Fruit fly (Drosophila melanogaster) whole organism, embryonic: Measurements from ENCODE around the gene lin-28.
A peak's percentile ranks its signal among the peaks of the same experiment; 100 is the strongest.

Experiments used
- Abd-B ChIP-seq: fragments of 200-800 bp; sonication (Bioruptor generic); optimal IDR thresholded peaks from 2 replicates; lab custom pipeline; 2018; ENCODE audit warnings: missing biosample characterization, mild to moderate bottlenecking, missing genetic modification characterization, moderate library complexity
- Awh ChIP-seq: fragments of 200-800 bp; sonication (Bioruptor generic); IDR thresholded peaks from 2 replicates; pipeline ENCODE4, ENCODE4 v1.3.6; 2022; ENCODE audit warnings: missing biosample characterization, missing genetic modification characterization
- Bdp1 ChIP-seq: fragments of 200-800 bp; sonication (Bioruptor generic); optimal IDR thresholded peaks from 3 replicates; lab custom pipeline; 2016; ENCODE audit warnings: missing biosample characterization, missing genetic modification characterization
- CG11247 ChIP-seq: fragments of 200-800 bp; sonication (Bioruptor generic); IDR thresholded peaks from 2 replicates; pipeline ENCODE4 v1.3.6; 2022; ENCODE audit warnings: missing biosample characterization, missing genetic modification characterization
- CG11398 ChIP-seq: fragments of 200-800 bp; sonication (Bioruptor generic); optimal IDR thresholded peaks from 2 replicates; lab custom pipeline; 2016; ENCODE audit warnings: missing biosample characterization, missing genetic modification characterization
- CG12104 ChIP-seq: fragments of 200-800 bp; sonication (Bioruptor generic); optimal IDR thresholded peaks from 3 replicates; lab custom pipeline; 2016; ENCODE audit warnings: missing biosample characterization, missing genetic modification characterization
- CG12299 ChIP-seq: fragments of 200-800 bp; sonication (Bioruptor generic); optimal IDR thresholded peaks from 2 replicates; lab custom pipeline; 2018; ENCODE audit warnings: missing biosample characterization, mild to moderate bottlenecking, missing genetic modification characterization
- CG1233 ChIP-seq: fragments of 200-800 bp; sonication (Bioruptor generic); optimal IDR thresholded peaks from 4 replicates; lab custom pipeline; 2018; ENCODE audit warnings: missing biosample characterization, mild to moderate bottlenecking, missing genetic modification characterization
- CG12391 ChIP-seq: fragments of 200-800 bp; sonication (Bioruptor generic); optimal IDR thresholded peaks from 3 replicates; lab custom pipeline; 2018; ENCODE audit warnings: missing biosample characterization, mild to moderate bottlenecking, missing genetic modification characterization, moderate library complexity
- CG15073 ChIP-seq: fragments of 200-800 bp; sonication (Bioruptor generic); optimal IDR thresholded peaks from 2 replicates; lab custom pipeline; 2016; ENCODE audit warnings: missing biosample characterization, missing genetic modification characterization
- CG17361 ChIP-seq: fragments of 200-800 bp; sonication (Bioruptor generic); IDR thresholded peaks from 3 replicates; pipeline ENCODE4 v1.3.6; 2022; ENCODE audit warnings: missing biosample characterization, missing genetic modification characterization
- CG17612 ChIP-seq: fragments of 200-800 bp; sonication (Bioruptor generic); IDR thresholded peaks from 2 replicates; pipeline ENCODE4 v1.3.6; 2022; ENCODE audit warnings: missing biosample characterization, missing genetic modification characterization
- CG17802 ChIP-seq: fragments of 200-800 bp; sonication (Bioruptor generic); optimal IDR thresholded peaks from 2 replicates; lab custom pipeline; 2018; ENCODE audit warnings: missing biosample characterization, mild to moderate bottlenecking, missing genetic modification characterization, moderate library complexity
- CG1792 ChIP-seq: fragments of 200-800 bp; sonication (Bioruptor generic); optimal IDR thresholded peaks from 2 replicates; lab custom pipeline; 2016; ENCODE audit warnings: missing biosample characterization, missing genetic modification characterization
- CG3163 ChIP-seq: fragments of 200-800 bp; sonication (Bioruptor generic); optimal IDR thresholded peaks from 3 replicates; lab custom pipeline; 2016; ENCODE audit warnings: missing biosample characterization, missing genetic modification characterization
- CG33213 ChIP-seq: fragments of 200-800 bp; sonication (Bioruptor generic); optimal IDR thresholded peaks from 3 replicates; lab custom pipeline; 2016; ENCODE audit warnings: missing biosample characterization, missing genetic modification characterization
- CG34422 ChIP-seq: fragments of 200-800 bp; sonication (Bioruptor generic); IDR thresholded peaks from 3 replicates; pipeline ENCODE4 v1.3.6; 2022; ENCODE audit warnings: missing biosample characterization, missing genetic modification characterization
- CG4854 ChIP-seq: fragments of 200-800 bp; sonication (Bioruptor generic); optimal IDR thresholded peaks from 2 replicates; lab custom pipeline; 2016; ENCODE audit warnings: missing biosample characterization, missing genetic modification characterization, inconsistent platforms
- Chrac-16 ChIP-seq: fragments of 200-800 bp; sonication (Bioruptor generic); optimal IDR thresholded peaks from 3 replicates; lab custom pipeline; 2016; ENCODE audit warnings: missing biosample characterization, missing genetic modification characterization
- CkIIα-i1 ChIP-seq: fragments of 200-800 bp; sonication (Bioruptor generic); IDR thresholded peaks from 2 replicates; pipeline ENCODE4 v1.3.6; 2022; ENCODE audit warnings: missing biosample characterization, missing genetic modification characterization
- CrebB ChIP-seq: fragments of 200-800 bp; sonication (Bioruptor generic); optimal IDR thresholded peaks from 3 replicates; lab custom pipeline; 2018; ENCODE audit warnings: missing biosample characterization, mild to moderate bottlenecking, missing genetic modification characterization
- Dll ChIP-seq: fragments of 200-800 bp; sonication (Bioruptor generic); IDR thresholded peaks from 4 replicates; pipeline ENCODE4 v1.3.6; 2022; ENCODE audit warnings: missing biosample characterization, missing genetic modification characterization; ENCODE audit not compliant: partially characterized antibody
- Dp ChIP-seq: fragments of 200-800 bp; sonication (Bioruptor generic); optimal IDR thresholded peaks from 2 replicates; lab custom pipeline; 2018; ENCODE audit warnings: missing biosample characterization, mild to moderate bottlenecking, missing genetic modification characterization, moderate library complexity
- Dref ChIP-seq: fragments of 200-800 bp; sonication (Bioruptor generic); IDR thresholded peaks from 2 replicates; pipeline ENCODE4 v1.3.6; 2022; ENCODE audit warnings: missing biosample characterization, missing genetic modification characterization
- HmgD ChIP-seq: fragments of 200-800 bp; sonication (Bioruptor generic); optimal IDR thresholded peaks from 3 replicates; lab custom pipeline; 2016; ENCODE audit warnings: missing biosample characterization, missing genetic modification characterization
- Hr78 ChIP-seq, 2 experiments: fragments of 200-800 bp in 1 of 2; fragments of >200 bp in 1 of 2; sonication (Bioruptor generic) in 1 of 2; optimal IDR thresholded peaks; 2 replicates each; lab custom pipeline; 2017 to 2019; ENCODE audit warnings: missing biosample characterization in 2 of 2, missing genetic modification characterization in 2 of 2, mild to moderate bottlenecking in 1 of 2, moderate library complexity in 1 of 2
- Lpt ChIP-seq: fragments of >200 bp; optimal IDR thresholded peaks from 2 replicates; lab custom pipeline; 2018; ENCODE audit warnings: missing biosample characterization, missing genetic modification characterization
- NC2β ChIP-seq: fragments of 200-800 bp; sonication (Bioruptor generic); optimal IDR thresholded peaks from 2 replicates; lab custom pipeline; 2016; ENCODE audit warnings: missing biosample characterization, missing genetic modification characterization
- NFAT ChIP-seq: fragments of 200-800 bp; sonication (Bioruptor generic); IDR thresholded peaks from 2 replicates; pipeline ENCODE4 v1.3.6; 2022; ENCODE audit warnings: missing biosample characterization, missing genetic modification characterization
- Nf-YC ChIP-seq: fragments of 200-800 bp; optimal IDR thresholded peaks from 3 replicates; lab custom pipeline; 2019; ENCODE audit warnings: missing biosample characterization, mild to moderate bottlenecking, missing genetic modification characterization, moderate library complexity
- NfI ChIP-seq: fragments of 200-800 bp; sonication (Bioruptor generic); optimal IDR thresholded peaks from 3 replicates; lab custom pipeline; 2018; ENCODE audit warnings: missing biosample characterization, mild to moderate bottlenecking, missing genetic modification characterization, moderate library complexity
- Xbp1 ChIP-seq: fragments of 200-800 bp; sonication (Bioruptor generic); optimal IDR thresholded peaks from 3 replicates; lab custom pipeline; 2016; ENCODE audit warnings: missing biosample characterization, mild to moderate bottlenecking, missing genetic modification characterization
- Xrp1 ChIP-seq: fragments of 200-800 bp; sonication (Bioruptor generic); IDR thresholded peaks from 2 replicates; pipeline ENCODE4 v1.3.6; 2022; ENCODE audit warnings: missing biosample characterization, missing genetic modification characterization
- chm ChIP-seq: fragments of 200-800 bp; sonication (Bioruptor generic); IDR thresholded peaks from 2 replicates; pipeline ENCODE4 v1.3.6; 2022; ENCODE audit warnings: missing biosample characterization, missing genetic modification characterization
- danr ChIP-seq: fragments of 200-800 bp; sonication (Bioruptor generic); IDR thresholded peaks from 2 replicates; pipeline ENCODE4 v1.3.6; 2022; ENCODE audit warnings: missing biosample characterization, missing genetic modification characterization
- fd3F ChIP-seq: fragments of 200-800 bp; sonication (Bioruptor generic); optimal IDR thresholded peaks from 2 replicates; lab custom pipeline; 2018; ENCODE audit warnings: missing biosample characterization, mild to moderate bottlenecking, missing genetic modification characterization, moderate library complexity
- grau ChIP-seq: fragments of 200-800 bp; optimal IDR thresholded peaks from 3 replicates; lab custom pipeline; 2019; ENCODE audit warnings: missing biosample characterization, mild to moderate bottlenecking, missing genetic modification characterization, moderate library complexity
- grn ChIP-seq: fragments of 200-800 bp; sonication (Bioruptor generic); optimal IDR thresholded peaks from 3 replicates; lab custom pipeline; 2017; ENCODE audit warnings: missing biosample characterization, missing genetic modification characterization
- gsb ChIP-seq: fragments of 200-800 bp; sonication (Bioruptor generic); IDR thresholded peaks from 2 replicates; pipeline ENCODE4 v1.3.6; 2022; ENCODE audit warnings: missing biosample characterization, missing genetic modification characterization
- h ChIP-seq: fragments of >200 bp; optimal IDR thresholded peaks from 2 replicates; lab custom pipeline; 2017
- ham ChIP-seq: fragments of 200-800 bp; sonication (Bioruptor generic); IDR thresholded peaks from 2 replicates; pipeline ENCODE4 v1.3.6; 2022; ENCODE audit warnings: missing biosample characterization, missing genetic modification characterization
- jing ChIP-seq: fragments of 200-800 bp; sonication (Bioruptor generic); optimal IDR thresholded peaks from 2 replicates; lab custom pipeline; 2018; ENCODE audit warnings: missing biosample characterization, mild to moderate bottlenecking, missing genetic modification characterization
- prd ChIP-seq, 3 experiments: fragments of >200 bp in 2 of 3; fragments of 200-800 bp in 1 of 3; sonication (Bioruptor generic) in 1 of 3; optimal IDR thresholded peaks in 2 of 3; IDR thresholded peaks in 1 of 3; 2 replicates in 2 of 3; 3 replicates in 1 of 3; pipeline versions ENCODE4 v1.3.6 to Lab custom; 2017 to 2022; ENCODE audit warnings: missing biosample characterization in 1 of 3, missing genetic modification characterization in 1 of 3
- sim ChIP-seq: fragments of 200-800 bp; sonication (Bioruptor generic); IDR thresholded peaks from 2 replicates; pipeline ENCODE4 v1.3.6; 2022; ENCODE audit warnings: missing biosample characterization, missing genetic modification characterization
- so ChIP-seq: fragments of 200-800 bp; sonication (Bioruptor generic); IDR thresholded peaks from 3 replicates; pipeline ENCODE4 v1.3.6; 2022; ENCODE audit warnings: missing biosample characterization, missing genetic modification characterization
- tgo ChIP-seq: fragments of 200-800 bp; sonication (Bioruptor generic); IDR thresholded peaks from 3 replicates; pipeline ENCODE4 v1.3.6; 2022; ENCODE audit warnings: missing biosample characterization, missing genetic modification characterization
- tna ChIP-seq: fragments of 200-800 bp; sonication (Bioruptor generic); IDR thresholded peaks from 2 replicates; pipeline ENCODE4 v1.3.6; 2022; ENCODE audit warnings: missing biosample characterization, missing genetic modification characterization; ENCODE audit not compliant: partially characterized antibody
- vnd ChIP-seq: fragments of 200-800 bp; sonication (Bioruptor generic); IDR thresholded peaks from 3 replicates; pipeline ENCODE4 v1.3.6; 2022; ENCODE audit warnings: missing biosample characterization, missing genetic modification characterization; ENCODE audit not compliant: partially characterized antibody
- vvl ChIP-seq: fragments of 200-800 bp; sonication (Bioruptor generic); IDR thresholded peaks from 2 replicates; pipeline ENCODE4 v1.3.6; 2022; ENCODE audit warnings: missing biosample characterization, missing genetic modification characterization
- zen ChIP-seq: fragments of 200-800 bp; sonication (Bioruptor generic); optimal IDR thresholded peaks from 3 replicates; lab custom pipeline; 2018; ENCODE audit warnings: missing biosample characterization, mild to moderate bottlenecking, missing genetic modification characterization, moderate library complexity
- zen2 ChIP-seq: fragments of 200-800 bp; sonication (Bioruptor generic); IDR thresholded peaks from 3 replicates; pipeline ENCODE4 v1.3.6; 2022; ENCODE audit warnings: missing biosample characterization, missing genetic modification characterization; ENCODE audit not compliant: partially characterized antibody

The lin-28 gene

dm6 chr3L:5611732-5612250 is 42.7 kb upstream of the lin-28 start (continued):
- TF ChIP-seq zen (tag; lab: Kevin White, UChicago) (peak; percentile 52), Lpt (GFP tag; lab: Kevin White, UChicago) (no peak), CG33213 (no peak), h (lab: Kevin White, UChicago) (no peak), CG1792 (GFP tag; lab: Kevin White, UChicago) (no peak), CG34422 (GFP tag; lab: Robert Waterston, UW) (peak; percentile 68; the same call in 2 of the 3 replicates), CG17361 (GFP tag; lab: Robert Waterston, UW) (peak; percentile 91), grau (tag; lab: Kevin White, UChicago) (peak; percentile 85), Xrp1 (GFP tag; lab: Robert Waterston, UW) (peak; percentile 91), CG17612 (GFP tag; lab: Robert Waterston, UW) (no peak), HmgD (GFP tag; lab: Kevin White, UChicago) (no peak), jing (peak; percentile 43), fd3F (GFP tag; lab: Kevin White, UChicago) (peak; percentile 42), CG4854 (GFP tag; lab: Kevin White, UChicago) (peak; percentile 49), tgo (GFP tag; lab: Robert Waterston, UW) (peak; percentile 62; the same call in 1 of the 3 replicates), Bdp1 (GFP tag; lab: Kevin White, UChicago) (no peak), sim (GFP tag; lab: Robert Waterston, UW) (no peak), Abd-B (GFP tag; lab: Kevin White, UChicago) (peak; percentile 63), CkIIα-i1 (GFP tag; lab: Robert Waterston, UW) (no peak), CG15073 (GFP tag; lab: Kevin White, UChicago) (peak; percentile 2), chm (GFP tag; lab: Robert Waterston, UW) (no peak; the same call in 1 of the 2 replicates), zen2 (GFP tag; lab: Robert Waterston, UW) (no peak), Hr78 (GFP tag; optimal IDR thresholded peaks at IDR 0.05; lab: Kevin White, UChicago) (peak in 1 of 2 experiments; percentile 78), Awh (GFP tag; lab: Robert Waterston, UW) (peak; percentile 87), CG12104 (peak; percentile 41), Nf-YC (no peak), Dref (GFP tag; lab: Robert Waterston, UW) (no peak), CG12299 (peak; percentile 64), CG11398 (GFP tag; lab: Kevin White, UChicago) (no peak), Dp (GFP tag; lab: Kevin White, UChicago) (no peak), prd (optimal IDR thresholded peaks at IDR 0.05; lab: Kevin White, UChicago) (no peak), prd (GFP tag; IDR thresholded peaks at IDR 0.05; lab: Robert Waterston, UW) (peak; percentile 76), CG12391 (tag; lab: Kevin White, UChicago) (peak; percentile 90), NFAT (no peak), ham (GFP tag; lab: Robert Waterston, UW) (no peak), Xbp1 (GFP tag; lab: Kevin White, UChicago) (peak; percentile 78), gsb (GFP tag; lab: Robert Waterston, UW) (no peak; the same call in 1 of the 2 replicates), grn (no peak), CrebB (tag; lab: Kevin White, UChicago) (peak; percentile 76), CG17802 (tag; lab: Kevin White, UChicago) (peak; percentile 45), NfI (GFP tag; lab: Kevin White, UChicago) (peak; percentile 59), Dll (GFP tag; lab: Robert Waterston, UW) (no peak), so (GFP tag; lab: Robert Waterston, UW) (peak; percentile 88), tna (GFP tag; lab: Robert Waterston, UW) (no peak), CG3163 (peak; percentile 68), CG11247 (GFP tag; lab: Robert Waterston, UW) (0 out of 2 replicates have a peak, but pooled peaks have one; percentile 6), vvl (GFP tag; lab: Robert Waterston, UW) (peak; percentile 92), CG1233 (peak; percentile 76), vnd (GFP tag; lab: Robert Waterston, UW) (no peak), NC2β (GFP tag; lab: Kevin White, UChicago) (peak; percentile 42), Chrac-16 (GFP tag; lab: Kevin White, UChicago) (peak; percentile 64), danr (GFP tag; lab: Robert Waterston, UW) (no peak)
